Worm (Caenorhabditis elegans): ENCODE results near the gene srg-66.
"Not testable (repeated sequence)": the region's sequence is repeated elsewhere in the genome, so short reads cannot be mapped to it uniquely, and the experiment has no call there.

ce11 chrV:5468489-5468888 is 13.7 kb downstream of the srg-66 start, which contains the start of gene ZC317.6:
- TF ChIP-seq athp-1 (tag; optimal IDR thresholded peaks at IDR 0.05); ztf-22 (GFP tag; optimal IDR thresholded peaks at IDR 0.05); F52B5.7 (tag; optimal IDR thresholded peaks at IDR 0.05); gei-17 (GFP tag; optimal IDR thresholded peaks at IDR 0.05): not testable (repeated sequence)

Data from whole organism, young adult.